Worm (Caenorhabditis elegans) whole organism, L3 larva: ENCODE measurements around the gene C17H12.11.
A peak's percentile ranks its signal among the peaks of the same experiment; 100 is the strongest.

ENCODE experiments used
- R02D3.7 ChIP-seq: fragments of 150-350 bp; optimal IDR thresholded peaks from 2 replicates; lab custom pipeline; 2014; ENCODE audit warnings: missing biosample characterization, missing genetic modification characterization
- ZK546.5 ChIP-seq: sonication (generic microtip); optimal IDR thresholded peaks from 2 replicates; lab custom pipeline; 2017; ENCODE audit warnings: missing biosample characterization, missing genetic modification characterization
- aly-2 ChIP-seq: fragments of 150-350 bp; optimal IDR thresholded peaks from 2 replicates; lab custom pipeline; 2014; ENCODE audit warnings: missing biosample characterization, missing genetic modification characterization
- ama-1 ChIP-seq: fragments of 150-350 bp; optimal IDR thresholded peaks from 2 replicates; lab custom pipeline; 2018
- ceh-16 ChIP-seq: sonication (generic microtip); optimal IDR thresholded peaks from 2 replicates; lab custom pipeline; 2017; ENCODE audit warnings: missing biosample characterization, missing genetic modification characterization
- ceh-28 ChIP-seq: fragments of 150-350 bp; optimal IDR thresholded peaks from 2 replicates; lab custom pipeline; 2014; ENCODE audit warnings: missing biosample characterization, missing genetic modification reagents, missing genetic modification characterization
- ceh-82 ChIP-seq: fragments of 150-350 bp; optimal IDR thresholded peaks from 2 replicates; lab custom pipeline; 2014; ENCODE audit warnings: missing biosample characterization, missing genetic modification characterization
- daf-12 ChIP-seq: fragments of 150-350 bp; optimal IDR thresholded peaks from 2 replicates; lab custom pipeline; 2014; ENCODE audit warnings: missing biosample characterization, missing genetic modification reagents, missing genetic modification characterization
- egl-27 ChIP-seq: sonication (generic microtip); optimal IDR thresholded peaks from 4 replicates; lab custom pipeline; 2017; ENCODE audit warnings: missing biosample characterization, missing genetic modification reagents, missing genetic modification characterization
- egl-5 ChIP-seq: fragments of 150-350 bp; optimal IDR thresholded peaks from 2 replicates; lab custom pipeline; 2017; ENCODE audit warnings: missing biosample characterization, missing genetic modification reagents, missing genetic modification characterization, inconsistent platforms
- elt-1 ChIP-seq: fragments of 150-350 bp; optimal IDR thresholded peaks from 2 replicates; lab custom pipeline; 2014; ENCODE audit warnings: missing biosample characterization, missing genetic modification characterization
- elt-2 ChIP-seq: sonication (generic microtip); optimal IDR thresholded peaks from 2 replicates; lab custom pipeline; 2016; ENCODE audit warnings: missing genetic modification reagents, mild to moderate bottlenecking, missing genetic modification characterization, missing compliant biosample characterization
- elt-3 ChIP-seq, 3 experiments: fragments of 150-350 bp in 1 of 3; sonication (generic microtip) in 2 of 3; optimal IDR thresholded peaks; 2 replicates in 2 of 3; 4 replicates in 1 of 3; lab custom pipeline; 2014 to 2017; ENCODE audit warnings: missing biosample characterization in 3 of 3, missing genetic modification characterization in 3 of 3
- eor-1 ChIP-seq, 2 experiments: fragments of 150-350 bp; optimal IDR thresholded peaks; 2 replicates each; lab custom pipeline; 2014 to 2018; ENCODE audit warnings: missing biosample characterization in 2 of 2, missing genetic modification characterization in 2 of 2
- fkh-10 ChIP-seq: sonication (generic microtip); optimal IDR thresholded peaks from 2 replicates; lab custom pipeline; 2017; ENCODE audit warnings: missing biosample characterization, missing genetic modification reagents, missing genetic modification characterization
- fkh-2 ChIP-seq: fragments of 150-350 bp; optimal IDR thresholded peaks from 2 replicates; lab custom pipeline; 2014; ENCODE audit warnings: missing biosample characterization, missing genetic modification reagents, missing genetic modification characterization
- fos-1 ChIP-seq: fragments of 150-350 bp; optimal IDR thresholded peaks from 2 replicates; lab custom pipeline; 2014; ENCODE audit warnings: missing biosample characterization, missing genetic modification characterization
- jun-1 ChIP-seq: fragments of 150-350 bp; optimal IDR thresholded peaks from 2 replicates; lab custom pipeline; 2014; ENCODE audit warnings: missing biosample characterization, missing genetic modification reagents, missing genetic modification characterization
- lin-15B ChIP-seq: fragments of 150-350 bp; optimal IDR thresholded peaks from 2 replicates; lab custom pipeline; 2014; ENCODE audit warnings: missing biosample characterization, missing genetic modification characterization
- lsy-12 ChIP-seq: sonication (generic microtip); optimal IDR thresholded peaks from 2 replicates; lab custom pipeline; 2016; ENCODE audit warnings: mild to moderate bottlenecking, missing genetic modification characterization, missing compliant biosample characterization
- mdl-1 ChIP-seq: fragments of 150-350 bp; optimal IDR thresholded peaks from 2 replicates; lab custom pipeline; 2014; ENCODE audit warnings: missing biosample characterization, missing genetic modification characterization
- mml-1 ChIP-seq: fragments of 150-350 bp; sonication (generic microtip); optimal IDR thresholded peaks from 3 replicates; lab custom pipeline; 2014; ENCODE audit warnings: missing biosample characterization, missing genetic modification characterization
- nfya-1 ChIP-seq: sonication (generic microtip); optimal IDR thresholded peaks from 2 replicates; lab custom pipeline; 2017; ENCODE audit warnings: missing genetic modification characterization, mild to moderate bottlenecking, missing compliant biosample characterization, antibody characterized with exemption, moderate library complexity; ENCODE audit not compliant: insufficient read depth
- nhr-11 ChIP-seq: fragments of 150-350 bp; optimal IDR thresholded peaks from 2 replicates; lab custom pipeline; 2014; ENCODE audit warnings: missing biosample characterization, missing genetic modification characterization
- nhr-12 ChIP-seq: fragments of 150-350 bp; optimal IDR thresholded peaks from 2 replicates; lab custom pipeline; 2014; ENCODE audit warnings: missing biosample characterization, missing genetic modification characterization
- nhr-23 ChIP-seq: fragments of 150-350 bp; optimal IDR thresholded peaks from 2 replicates; lab custom pipeline; 2014; ENCODE audit warnings: missing biosample characterization, missing genetic modification reagents, missing genetic modification characterization
- nhr-237 ChIP-seq: fragments of 150-350 bp; optimal IDR thresholded peaks from 2 replicates; lab custom pipeline; 2014; ENCODE audit warnings: missing biosample characterization, missing genetic modification characterization
- nhr-25 ChIP-seq: sonication (generic microtip); optimal IDR thresholded peaks from 2 replicates; lab custom pipeline; 2017; ENCODE audit warnings: missing biosample characterization, missing genetic modification characterization
- nhr-28 ChIP-seq: fragments of 150-350 bp; optimal IDR thresholded peaks from 2 replicates; lab custom pipeline; 2014; ENCODE audit warnings: missing biosample characterization, missing genetic modification characterization
- nhr-76 ChIP-seq: fragments of 150-350 bp; sonication (generic microtip); optimal IDR thresholded peaks from 5 replicates; lab custom pipeline; 2014; ENCODE audit warnings: missing biosample characterization, missing genetic modification characterization
- pha-4 ChIP-seq: fragments of 150-350 bp; optimal IDR thresholded peaks from 2 replicates; lab custom pipeline; 2014; ENCODE audit warnings: missing biosample characterization, missing genetic modification reagents, missing genetic modification characterization
- pqm-1 ChIP-seq: fragments of 150-350 bp; optimal IDR thresholded peaks from 2 replicates; lab custom pipeline; 2017; ENCODE audit warnings: missing biosample characterization, missing genetic modification characterization, inconsistent platforms
- sea-2 ChIP-seq: fragments of 150-350 bp; sonication (generic microtip); optimal IDR thresholded peaks from 4 replicates; lab custom pipeline; 2014; ENCODE audit warnings: missing biosample characterization, missing genetic modification reagents, missing genetic modification characterization
- skn-1 ChIP-seq: fragments of 150-350 bp; optimal IDR thresholded peaks from 2 replicates; lab custom pipeline; 2014; ENCODE audit warnings: missing biosample characterization, missing genetic modification characterization
- snpc-4 ChIP-seq: fragments of 150-350 bp; optimal IDR thresholded peaks from 2 replicates; lab custom pipeline; 2014; ENCODE audit warnings: missing biosample characterization, missing genetic modification characterization
- tbx-2 ChIP-seq: sonication (generic microtip); optimal IDR thresholded peaks from 2 replicates; lab custom pipeline; 2016; ENCODE audit warnings: mild to moderate bottlenecking, missing genetic modification characterization, missing compliant biosample characterization
- unc-39 ChIP-seq: sonication (generic microtip); optimal IDR thresholded peaks from 4 replicates; lab custom pipeline; 2017; ENCODE audit warnings: missing biosample characterization, missing genetic modification characterization
- zag-1 ChIP-seq: fragments of 150-350 bp; optimal IDR thresholded peaks from 2 replicates; lab custom pipeline; 2014; ENCODE audit warnings: missing biosample characterization, missing genetic modification characterization
- ztf-11 ChIP-seq: fragments of 150-350 bp; optimal IDR thresholded peaks from 2 replicates; lab custom pipeline; 2014; ENCODE audit warnings: missing biosample characterization, missing genetic modification characterization
- ztf-4 ChIP-seq: fragments of 150-350 bp; optimal IDR thresholded peaks from 2 replicates; lab custom pipeline; 2014; ENCODE audit warnings: missing biosample characterization, missing genetic modification characterization

The C17H12.11 gene

DNA sequence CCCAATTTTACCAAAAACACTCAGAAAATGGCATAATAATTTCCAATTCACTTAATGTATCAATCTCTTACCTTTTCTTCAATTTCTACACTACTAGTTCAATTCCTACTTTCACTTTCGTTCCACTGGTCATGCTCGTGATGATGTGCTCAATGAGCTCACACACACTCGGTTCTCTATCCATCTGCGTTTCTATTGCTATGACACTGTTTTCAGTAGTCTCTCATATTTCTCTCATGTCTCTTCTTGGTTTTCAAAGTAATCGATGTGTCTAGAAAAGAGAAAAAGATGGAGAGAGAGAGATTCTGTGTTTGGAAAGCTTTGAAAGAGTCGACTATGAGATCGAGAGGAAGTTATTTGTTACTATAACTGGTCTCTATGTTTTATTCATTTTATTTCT lies 34.9 kb upstream of the C17H12.11 start (continued):
- no peak for TF ChIP-seq fkh-2 (tag; lab: Kevin White, UChicago)
- TF ChIP-seq egl-27 (tag; lab: Kevin White, UChicago) = no peak
- TF ChIP-seq sea-2 = no peak
- TF ChIP-seq ztf-4 = no peak
- no peak for TF ChIP-seq lsy-12 (tag; lab: Kevin White, UChicago)
- TF ChIP-seq, all 47 proteins: peak for 12

DNA sequence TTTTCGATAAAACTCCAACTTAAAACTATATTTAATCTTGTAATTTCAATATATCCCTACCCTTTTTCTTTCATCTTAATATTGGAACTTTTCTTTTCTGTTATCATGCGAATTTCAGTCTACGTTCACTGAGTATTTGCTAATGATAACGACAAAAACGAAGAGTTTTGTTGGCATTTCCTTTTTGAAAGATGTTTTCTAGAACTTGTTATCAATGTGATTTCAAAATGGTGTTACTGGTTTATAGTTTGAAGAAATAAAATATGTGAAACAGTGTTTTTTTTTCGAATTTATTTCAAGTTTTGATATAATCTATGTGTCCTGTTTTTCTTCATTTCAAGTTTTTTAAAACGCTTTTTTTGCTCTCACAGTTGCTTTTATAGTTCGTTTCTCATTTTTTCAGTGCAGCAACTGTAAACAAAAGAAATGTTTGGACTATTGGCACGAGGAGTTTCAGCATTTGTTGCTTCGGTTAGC lies 31.7 kb upstream of the C17H12.11 start, which contains the start of gene anat-1:
anat-1 (plus strand) TSS at position 427 of the 477 bp plus-strand sequence.
- TF ChIP-seq snpc-4 (tag; lab: Kevin White, UChicago) = no peak
- TF ChIP-seq elt-2 = peak; percentile 51
- TF ChIP-seq, all 47 proteins: peak for 1

DNA sequence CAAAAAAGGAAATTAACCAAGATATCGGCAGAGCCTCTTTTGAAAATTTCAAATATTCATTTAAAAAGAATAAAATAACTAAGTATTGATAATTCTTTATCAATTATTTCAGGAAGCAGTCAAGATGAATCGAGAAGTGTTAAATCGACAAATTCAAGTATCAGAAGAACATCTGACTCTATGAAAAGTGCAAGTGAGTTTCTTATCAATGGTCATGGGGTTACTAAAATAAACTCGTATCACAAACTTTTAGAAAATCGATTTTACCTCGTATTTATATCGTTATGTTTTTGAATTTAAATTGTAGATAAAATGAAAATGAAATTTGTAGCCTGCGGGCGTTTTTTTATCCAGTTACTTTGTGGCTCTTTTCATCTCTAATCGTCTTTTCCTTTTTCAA lies 30.6 kb upstream of the C17H12.11 start:
- TF ChIP-seq fkh-2 (tag; lab: Kevin White, UChicago) = no peak
- no peak for TF ChIP-seq nhr-11 (tag; lab: Kevin White, UChicago)
- TF ChIP-seq fos-1 (tag; lab: Kevin White, UChicago) = no peak
- no peak for TF ChIP-seq ceh-16 (tag; lab: Kevin White, UChicago)
- no peak for TF ChIP-seq egl-5
- TF ChIP-seq ceh-28 (tag; lab: Kevin White, UChicago) = peak; percentile 12
- TF ChIP-seq elt-1 (tag; lab: Kevin White, UChicago) = no peak
- TF ChIP-seq mdl-1 = no peak
- no peak for TF ChIP-seq unc-39 (tag; lab: Kevin White, UChicago)
- TF ChIP-seq pha-4 = peak; percentile 45
- no peak for TF ChIP-seq ztf-4
- no peak for TF ChIP-seq R02D3.7 (tag; lab: Kevin White, UChicago)
- no peak for TF ChIP-seq lsy-12 (tag; lab: Kevin White, UChicago)
- no peak for TF ChIP-seq ama-1
- no peak for TF ChIP-seq jun-1 (tag; lab: Kevin White, UChicago)
- no peak for TF ChIP-seq zag-1 (tag; lab: Kevin White, UChicago)
- peak; percentile 77 for TF ChIP-seq pqm-1 (tag; lab: Kevin White, UChicago)
- no peak for TF ChIP-seq elt-3 (tag; optimal IDR thresholded peaks at IDR 0.05; lab: Kevin White, UChicago)
- no peak for TF ChIP-seq ztf-11 (tag; lab: Kevin White, UChicago)
- TF ChIP-seq nfya-1 (tag; lab: Kevin White, UChicago) = no peak
- TF ChIP-seq snpc-4 (tag; lab: Kevin White, UChicago) = no peak
- peak; percentile 67 for TF ChIP-seq elt-2
- TF ChIP-seq ZK546.5 (tag; lab: Kevin White, UChicago) = no peak
- no peak for TF ChIP-seq nhr-237 (tag; lab: Kevin White, UChicago)

DNA sequence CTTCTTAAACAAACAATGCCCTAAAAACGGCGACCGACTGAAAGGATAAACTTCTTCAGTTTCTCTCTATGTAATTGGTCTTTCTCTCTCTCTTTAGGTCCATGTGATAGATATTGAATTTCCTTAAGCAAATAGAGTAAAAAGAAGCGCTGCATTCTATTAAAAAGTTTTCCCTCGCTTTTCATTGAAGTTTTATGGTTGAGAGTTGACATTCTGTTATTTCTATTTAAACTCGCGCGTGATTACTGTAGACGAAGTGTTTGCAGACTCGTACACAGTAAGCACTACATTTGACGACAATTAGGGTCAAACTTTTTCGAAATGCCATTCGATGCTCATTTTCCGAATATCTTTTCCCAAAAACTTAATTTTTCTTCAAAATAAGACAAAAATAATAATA lies 25.0 kb upstream of the C17H12.11 start:
- no peak for TF ChIP-seq skn-1
- TF ChIP-seq pha-4 = peak; percentile 57

DNA sequence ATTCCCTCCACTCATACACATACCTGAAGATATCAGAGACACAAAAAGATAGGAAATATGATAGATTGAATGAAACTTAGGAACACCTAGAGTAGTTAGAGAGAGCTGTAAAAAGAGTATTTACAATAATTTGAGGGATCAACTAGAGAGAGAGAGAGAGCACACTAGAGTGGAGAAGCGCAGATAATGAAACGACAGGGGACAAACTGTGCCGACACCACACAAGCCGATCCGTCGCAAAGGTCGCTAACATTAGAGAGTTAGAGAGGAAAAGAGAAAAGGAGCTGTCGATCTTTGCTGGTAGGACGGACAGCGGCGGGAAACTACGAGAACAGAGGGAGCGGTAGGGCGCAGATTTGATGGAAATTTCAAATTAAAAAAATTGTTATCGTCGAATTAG lies 17.0 kb upstream of the C17H12.11 start, which contains the start of gene dyci-1:
dyci-1 (minus strand) TSS at position 122 of the 400 bp plus-strand sequence.
- TF ChIP-seq elt-1 (tag; lab: Kevin White, UChicago) (no peak), ztf-4 (no peak), ZK546.5 (tag; lab: Kevin White, UChicago) (no peak), ceh-28 (tag; lab: Kevin White, UChicago) (peak; percentile 17), elt-2 (peak; percentile 22), pha-4 (peak; percentile 87), lin-15B (tag; lab: Kevin White, UChicago) (peak; percentile 30), nfya-1 (tag; lab: Kevin White, UChicago) (peak; percentile 32), nhr-25 (tag; lab: Kevin White, UChicago) (peak; percentile 30), jun-1 (tag; lab: Kevin White, UChicago) (no peak), aly-2 (no peak), snpc-4 (tag; lab: Kevin White, UChicago) (peak; percentile 13), lsy-12 (tag; lab: Kevin White, UChicago) (no peak)

DNA sequence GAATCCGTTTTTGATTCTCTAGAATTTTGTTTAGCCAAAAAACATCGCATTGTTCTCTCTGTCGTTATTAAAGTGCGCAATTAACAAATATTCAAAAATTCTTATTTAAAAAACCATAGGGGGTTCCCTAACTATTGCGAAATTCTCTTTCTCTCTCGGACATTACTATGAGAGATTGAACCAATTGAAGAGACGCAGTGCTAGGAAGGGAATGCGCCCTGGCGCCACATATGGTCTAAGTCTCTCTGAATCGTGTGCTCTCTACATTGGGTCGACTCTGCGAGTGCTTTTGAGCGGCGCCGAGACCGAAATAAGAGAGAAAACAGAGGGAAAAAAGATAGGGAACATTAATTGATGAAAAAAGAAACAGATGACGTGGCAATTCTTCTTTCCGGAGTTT lies 16.3 kb upstream of the C17H12.11 start:
- TF ChIP-seq nhr-11 (tag; lab: Kevin White, UChicago) = no peak
- no peak for TF ChIP-seq fkh-10
- peak; percentile 4 for TF ChIP-seq tbx-2
- TF ChIP-seq unc-39 (tag; lab: Kevin White, UChicago) = no peak
- TF ChIP-seq aly-2 = no peak
- no peak for TF ChIP-seq nhr-12 (tag; lab: Kevin White, UChicago)
- peak; percentile 17 for TF ChIP-seq zag-1 (tag; lab: Kevin White, UChicago)
- peak; percentile 49 for TF ChIP-seq pqm-1 (tag; lab: Kevin White, UChicago)
- no peak for TF ChIP-seq jun-1 (tag; lab: Kevin White, UChicago)
- TF ChIP-seq eor-1 (tag; optimal IDR thresholded peaks at IDR 0.05; lab: Kevin White, UChicago) = no peak
- TF ChIP-seq nfya-1 (tag; lab: Kevin White, UChicago) = peak; percentile 85
- TF ChIP-seq sea-2 = no peak
- TF ChIP-seq nhr-23 (tag; lab: Kevin White, UChicago) = peak; percentile 52
- no peak for TF ChIP-seq elt-1 (tag; lab: Kevin White, UChicago)
- no peak for TF ChIP-seq ceh-82 (tag; lab: Kevin White, UChicago)
- no peak for TF ChIP-seq ztf-4
- TF ChIP-seq egl-27 (tag; lab: Kevin White, UChicago) = no peak
- no peak for TF ChIP-seq nhr-28 (tag; lab: Kevin White, UChicago)
- no peak for TF ChIP-seq nhr-237 (tag; lab: Kevin White, UChicago)
- no peak for TF ChIP-seq nhr-76 (tag; lab: Kevin White, UChicago)
- TF ChIP-seq fkh-2 (tag; lab: Kevin White, UChicago) = no peak
- no peak for TF ChIP-seq ztf-11 (tag; lab: Kevin White, UChicago)
- TF ChIP-seq daf-12 (tag; lab: Kevin White, UChicago) = no peak
- no peak for TF ChIP-seq mml-1 (tag; lab: Kevin White, UChicago)
- TF ChIP-seq ama-1 = no peak
- TF ChIP-seq lin-15B (tag; lab: Kevin White, UChicago) = peak; percentile 52
